Fruit fly (Drosophila melanogaster) whole organism, embryonic: ENCODE results near the gene Cad88C.

ENCODE experiments used
- Blimp-1 ChIP-seq: fragments of 200-800 bp; sonication (Bioruptor generic); optimal IDR thresholded peaks from 3 replicates; lab custom pipeline; 2018; ENCODE audit warnings: missing biosample characterization, missing genetic modification characterization, mild to moderate bottlenecking, moderate library complexity, missing genetic modification reagents
- CG11695 ChIP-seq: fragments of 200-800 bp; sonication (Bioruptor generic); IDR thresholded peaks from 3 replicates; pipeline ENCODE4 v1.3.6; 2022; ENCODE audit warnings: missing biosample characterization, missing genetic modification characterization
- CG12744 ChIP-seq: fragments of 200-800 bp; sonication (Bioruptor generic); optimal IDR thresholded peaks from 2 replicates; lab custom pipeline; 2016; ENCODE audit warnings: missing biosample characterization, missing genetic modification characterization
- CG12769 ChIP-seq: fragments of 200-800 bp; sonication (Bioruptor generic); optimal IDR thresholded peaks from 2 replicates; lab custom pipeline; 2019; ENCODE audit warnings: missing biosample characterization, mild to moderate bottlenecking, missing genetic modification characterization, moderate library complexity
- CG12942 ChIP-seq: fragments of 200-800 bp; sonication (Bioruptor generic); optimal IDR thresholded peaks from 3 replicates; lab custom pipeline; 2016; ENCODE audit warnings: missing biosample characterization, missing genetic modification characterization
- CG14965 ChIP-seq: fragments of 200-800 bp; sonication (Bioruptor generic); optimal IDR thresholded peaks from 2 replicates; lab custom pipeline; 2016; ENCODE audit warnings: missing biosample characterization, missing genetic modification characterization, borderline replicate concordance
- CG18011 ChIP-seq: fragments of 200-800 bp; sonication (Bioruptor generic); optimal IDR thresholded peaks from 2 replicates; lab custom pipeline; 2017; ENCODE audit warnings: missing biosample characterization, missing genetic modification characterization, mild to moderate bottlenecking, moderate library complexity, missing genotype
- CG1832 ChIP-seq: fragments of 200-800 bp; sonication (Bioruptor generic); optimal IDR thresholded peaks from 2 replicates; lab custom pipeline; 2017; ENCODE audit warnings: missing biosample characterization, mild to moderate bottlenecking, missing genetic modification characterization, inconsistent platforms
- CG2199 ChIP-seq: fragments of 200-800 bp; sonication (Bioruptor generic); IDR thresholded peaks from 3 replicates; pipeline ENCODE4 v1.3.6; 2022; ENCODE audit warnings: missing biosample characterization, missing genetic modification characterization
- CG2712 ChIP-seq: fragments of 200-800 bp; optimal IDR thresholded peaks from 3 replicates; lab custom pipeline; 2019; ENCODE audit warnings: missing biosample characterization, mild to moderate bottlenecking, missing genetic modification characterization, moderate library complexity
- CG3281 ChIP-seq: fragments of 200-800 bp; sonication (Bioruptor generic); optimal IDR thresholded peaks from 3 replicates; lab custom pipeline; 2017; ENCODE audit warnings: missing biosample characterization, mild to moderate bottlenecking, missing genetic modification characterization
- CG34224 ChIP-seq: fragments of 200-800 bp; sonication (Bioruptor generic); IDR thresholded peaks from 3 replicates; pipeline ENCODE4 v1.3.6; 2022; ENCODE audit warnings: missing biosample characterization, missing genetic modification characterization; ENCODE audit not compliant: partially characterized antibody
- CG3995 ChIP-seq: fragments of 200-800 bp; sonication (Bioruptor generic); optimal IDR thresholded peaks from 3 replicates; lab custom pipeline; 2016; ENCODE audit warnings: missing biosample characterization, missing genetic modification characterization
- CG4282 ChIP-seq: fragments of 200-800 bp; sonication (Bioruptor generic); optimal IDR thresholded peaks from 2 replicates; lab custom pipeline; 2016; ENCODE audit warnings: missing biosample characterization, missing genetic modification characterization
- CG4328 ChIP-seq: fragments of 200-800 bp; sonication (Bioruptor generic); optimal IDR thresholded peaks from 3 replicates; lab custom pipeline; 2017; ENCODE audit warnings: missing biosample characterization, missing genetic modification reagents, missing genetic modification characterization
- CG5245 ChIP-seq: fragments of 200-800 bp; sonication (Bioruptor generic); optimal IDR thresholded peaks from 3 replicates; lab custom pipeline; 2016; ENCODE audit warnings: missing biosample characterization, missing genetic modification characterization
- CG7271 ChIP-seq: fragments of 200-800 bp; sonication (Bioruptor generic); optimal IDR thresholded peaks from 2 replicates; lab custom pipeline; 2018; ENCODE audit warnings: missing biosample characterization, mild to moderate bottlenecking, missing genetic modification characterization, moderate library complexity
- CG7556 ChIP-seq: fragments of 200-800 bp; sonication (Bioruptor generic); optimal IDR thresholded peaks from 2 replicates; lab custom pipeline; 2017; ENCODE audit warnings: missing biosample characterization, mild to moderate bottlenecking, missing genetic modification characterization
- CG7928 ChIP-seq: fragments of 200-800 bp; sonication (Bioruptor generic); optimal IDR thresholded peaks from 2 replicates; lab custom pipeline; 2017; ENCODE audit warnings: missing biosample characterization, mild to moderate bottlenecking, missing genetic modification characterization
- CG8281 ChIP-seq: fragments of 200-800 bp; sonication (Bioruptor generic); optimal IDR thresholded peaks from 2 replicates; lab custom pipeline; 2018; ENCODE audit warnings: missing biosample characterization, mild to moderate bottlenecking, missing genetic modification characterization, moderate library complexity
- CG8765 ChIP-seq: fragments of 200-800 bp; sonication (Bioruptor generic); IDR thresholded peaks from 2 replicates; pipeline ENCODE4 v1.3.6; 2022; ENCODE audit warnings: missing biosample characterization, missing genetic modification characterization
- Dip2 ChIP-seq: fragments of 200-800 bp; sonication (Bioruptor generic); IDR thresholded peaks from 2 replicates; pipeline ENCODE4 v1.3.6; 2022; ENCODE audit warnings: missing biosample characterization, missing genetic modification characterization
- Gug ChIP-seq: fragments of 200-800 bp; sonication (Bioruptor generic); IDR thresholded peaks from 4 replicates; pipeline ENCODE4 v1.3.6; 2022; ENCODE audit warnings: missing biosample characterization, missing genetic modification characterization
- Hmx ChIP-seq: fragments of 200-800 bp; sonication (Bioruptor generic); optimal IDR thresholded peaks from 2 replicates; lab custom pipeline; 2016; ENCODE audit warnings: missing biosample characterization, missing genetic modification characterization
- Neu2 ChIP-seq: fragments of 200-800 bp; sonication (Bioruptor generic); optimal IDR thresholded peaks from 3 replicates; lab custom pipeline; 2016; ENCODE audit warnings: missing biosample characterization, missing genetic modification characterization, borderline replicate concordance
- Nf-YA ChIP-seq: fragments of 200-800 bp; sonication (Bioruptor generic); IDR thresholded peaks from 2 replicates; pipeline ENCODE4 v1.3.6; 2022; ENCODE audit warnings: missing biosample characterization, missing genetic modification characterization
- Nf-YC ChIP-seq: fragments of 200-800 bp; optimal IDR thresholded peaks from 3 replicates; lab custom pipeline; 2019; ENCODE audit warnings: missing biosample characterization, mild to moderate bottlenecking, missing genetic modification characterization, moderate library complexity
- Sox100B ChIP-seq: fragments of 200-800 bp; sonication (Bioruptor generic); optimal IDR thresholded peaks from 3 replicates; lab custom pipeline; 2018; ENCODE audit warnings: missing biosample characterization, mild to moderate bottlenecking, missing genetic modification characterization
- Spps ChIP-seq: fragments of 200-800 bp; sonication (Bioruptor generic); optimal IDR thresholded peaks from 2 replicates; lab custom pipeline; 2018; ENCODE audit warnings: missing biosample characterization, mild to moderate bottlenecking, missing genetic modification characterization
- Stat92E ChIP-seq, 3 experiments: fragments of >200 bp in 2 of 3; fragments of 200-800 bp in 1 of 3; sonication (Bioruptor generic) in 1 of 3; optimal IDR thresholded peaks; 2 replicates each; lab custom pipeline; 2017 to 2019; ENCODE audit warnings: missing biosample characterization in 3 of 3, missing genetic modification characterization in 3 of 3, mild to moderate bottlenecking in 1 of 3, moderate library complexity in 1 of 3
- YL-1 ChIP-seq: fragments of 200-800 bp; sonication (Bioruptor generic); optimal IDR thresholded peaks from 3 replicates; lab custom pipeline; 2017; ENCODE audit warnings: missing biosample characterization, mild to moderate bottlenecking, missing genetic modification characterization
- bigmax ChIP-seq: fragments of 200-800 bp; sonication (Bioruptor generic); optimal IDR thresholded peaks from 2 replicates; lab custom pipeline; 2018; ENCODE audit warnings: missing biosample characterization, mild to moderate bottlenecking, missing genetic modification characterization
- caup ChIP-seq: fragments of 200-800 bp; sonication (Bioruptor generic); optimal IDR thresholded peaks from 3 replicates; lab custom pipeline; 2017; ENCODE audit warnings: missing biosample characterization, mild to moderate bottlenecking, missing genetic modification characterization, moderate library complexity; ENCODE audit not compliant: severe bottlenecking
- cg ChIP-seq: fragments of 200-800 bp; sonication (Bioruptor generic); optimal IDR thresholded peaks from 3 replicates; lab custom pipeline; 2019; ENCODE audit warnings: missing biosample characterization, mild to moderate bottlenecking, missing genetic modification characterization, moderate library complexity
- crol ChIP-seq: fragments of 200-800 bp; sonication (Bioruptor generic); IDR thresholded peaks from 2 replicates; pipeline ENCODE4 v1.3.6; 2022; ENCODE audit warnings: missing biosample characterization, missing genetic modification characterization
- ems ChIP-seq: fragments of 200-800 bp; sonication (Bioruptor generic); optimal IDR thresholded peaks from 3 replicates; lab custom pipeline; 2016; ENCODE audit warnings: missing biosample characterization, missing genetic modification characterization
- ind ChIP-seq: fragments of 200-800 bp; sonication (Bioruptor generic); optimal IDR thresholded peaks from 3 replicates; lab custom pipeline; 2016; ENCODE audit warnings: missing biosample characterization, missing genetic modification characterization
- kni ChIP-seq: fragments of 200-800 bp; sonication (Bioruptor generic); optimal IDR thresholded peaks from 3 replicates; lab custom pipeline; 2017; ENCODE audit warnings: mild to moderate bottlenecking, missing biosample characterization, missing genetic modification reagents, missing genetic modification characterization
- nerfin-2 ChIP-seq: fragments of 200-800 bp; sonication (Bioruptor generic); IDR thresholded peaks from 2 replicates; pipeline ENCODE4 v1.3.6; 2022; ENCODE audit warnings: missing biosample characterization, missing genetic modification characterization; ENCODE audit not compliant: partially characterized antibody
- nmo ChIP-seq: fragments of 200-800 bp; sonication (Bioruptor generic); optimal IDR thresholded peaks from 2 replicates; lab custom pipeline; 2018; ENCODE audit warnings: missing biosample characterization, mild to moderate bottlenecking, missing genetic modification characterization, moderate library complexity
- nom ChIP-seq: fragments of 200-800 bp; sonication (Bioruptor generic); optimal IDR thresholded peaks from 2 replicates; lab custom pipeline; 2017; ENCODE audit warnings: missing biosample characterization, missing genetic modification characterization, mild to moderate bottlenecking, moderate library complexity, missing genetic modification reagents
- pan ChIP-seq, 4 experiments: fragments of >200 bp in 3 of 4; fragments of 200-800 bp in 1 of 4; sonication (Bioruptor generic) in 1 of 4; optimal IDR thresholded peaks in 3 of 4; IDR thresholded peaks in 1 of 4; 2 replicates each; pipeline versions ENCODE4 v1.3.6 to Lab custom; 2017 to 2022; ENCODE audit warnings: missing biosample characterization in 2 of 4, missing genetic modification characterization in 2 of 4, mixed read lengths in 1 of 4
- repo ChIP-seq: fragments of 200-800 bp; sonication (Bioruptor generic); optimal IDR thresholded peaks from 2 replicates; lab custom pipeline; 2016; ENCODE audit warnings: missing biosample characterization, missing genetic modification characterization
- sd ChIP-seq: fragments of 200-800 bp; sonication (Bioruptor generic); optimal IDR thresholded peaks from 3 replicates; lab custom pipeline; 2018; ENCODE audit warnings: missing biosample characterization, mild to moderate bottlenecking, missing genetic modification characterization, moderate library complexity
- sqz ChIP-seq: fragments of 200-800 bp; sonication (Bioruptor generic); optimal IDR thresholded peaks from 3 replicates; lab custom pipeline; 2018; ENCODE audit warnings: missing biosample characterization, mild to moderate bottlenecking, missing genetic modification characterization
- trh ChIP-seq: fragments of 200-800 bp; sonication (Bioruptor generic); optimal IDR thresholded peaks from 2 replicates; lab custom pipeline; 2016; ENCODE audit warnings: missing biosample characterization, missing genetic modification characterization

Gene Cad88C

dm6 chr3R:14649307-14650239 lies 19.3 kb downstream of the Cad88C start (continued):
- TF ChIP-seq CG4282 (GFP tag; lab: Kevin White, UChicago) (no peak), CG12744 (GFP tag; lab: Kevin White, UChicago) (no peak), CG2712 (tag; lab: Kevin White, UChicago) (peak; percentile 16), nmo (GFP tag; lab: Kevin White, UChicago) (no peak), nom (GFP tag; lab: Kevin White, UChicago) (peak; percentile 50), Blimp-1 (GFP tag; lab: Kevin White, UChicago) (no peak), CG8765 (GFP tag; lab: Robert Waterston, UW) (no peak), CG4328 (GFP tag; lab: Kevin White, UChicago) (no peak), Neu2 (no peak), YL-1 (GFP tag; lab: Kevin White, UChicago) (no peak), Dip2 (no peak), Nf-YC (tag; lab: Kevin White, UChicago) (no peak), CG3281 (GFP tag; lab: Kevin White, UChicago) (no peak), trh (GFP tag; lab: Kevin White, UChicago) (no peak), Nf-YA (GFP tag; lab: Robert Waterston, UW) (no peak), CG7271 (tag; lab: Kevin White, UChicago) (no peak), CG14965 (GFP tag; lab: Kevin White, UChicago) (no peak), CG11695 (GFP tag; lab: Robert Waterston, UW) (0 out of 3 replicates have a peak, but pooled peaks have one; percentile 22), ind (GFP tag; lab: Kevin White, UChicago) (no peak)

dm6 chr3R:14650367-14650766 lies 20.1 kb downstream of the Cad88C start:
- TF ChIP-seq caup (GFP tag; lab: Kevin White, UChicago) (no peak), kni (GFP tag; lab: Kevin White, UChicago) (no peak), CG18011 (GFP tag; lab: Kevin White, UChicago) (no peak), Gug (GFP tag; lab: Robert Waterston, UW) (no peak), Stat92E (GFP tag; optimal IDR thresholded peaks at IDR 0.05; lab: Kevin White, UChicago) (peak in 1 of 3 experiments; percentile 61), Hmx (GFP tag; lab: Kevin White, UChicago) (no peak), ems (GFP tag; lab: Kevin White, UChicago) (no peak), CG5245 (GFP tag; lab: Kevin White, UChicago) (no peak), Sox100B (no peak), repo (no peak), cg (GFP tag; lab: Kevin White, UChicago) (peak; percentile 33), CG2199 (GFP tag; lab: Robert Waterston, UW) (peak; percentile 30; the same call in 1 of the 3 replicates), CG8281 (tag; lab: Kevin White, UChicago) (no peak), sqz (no peak), CG7556 (GFP tag; lab: Kevin White, UChicago) (no peak), Spps (tag; lab: Kevin White, UChicago) (no peak), CG12942 (GFP tag; lab: Kevin White, UChicago) (no peak), CG12769 (tag; lab: Kevin White, UChicago) (no peak), CG7928 (GFP tag; lab: Kevin White, UChicago) (no peak), bigmax (GFP tag; lab: Kevin White, UChicago) (no peak), CG34224 (GFP tag; lab: Robert Waterston, UW) (no peak), CG1832 (GFP tag; lab: Kevin White, UChicago) (no peak), pan (optimal IDR thresholded peaks at IDR 0.05; lab: Kevin White, UChicago) (no peak), pan (GFP tag; optimal IDR thresholded peaks at IDR 0.05 in 1 of 2, IDR thresholded peaks at IDR 0.05 in 1 of 2) (no peak), sd (tag; lab: Kevin White, UChicago) (peak; percentile 69), nerfin-2 (no peak), CG3995 (no peak), crol (GFP tag; lab: Robert Waterston, UW) (peak; percentile 27; the same call in 1 of the 2 replicates)
